Fruit fly (Drosophila melanogaster): ENCODE results near the gene mid.

mid gene

DNA sequence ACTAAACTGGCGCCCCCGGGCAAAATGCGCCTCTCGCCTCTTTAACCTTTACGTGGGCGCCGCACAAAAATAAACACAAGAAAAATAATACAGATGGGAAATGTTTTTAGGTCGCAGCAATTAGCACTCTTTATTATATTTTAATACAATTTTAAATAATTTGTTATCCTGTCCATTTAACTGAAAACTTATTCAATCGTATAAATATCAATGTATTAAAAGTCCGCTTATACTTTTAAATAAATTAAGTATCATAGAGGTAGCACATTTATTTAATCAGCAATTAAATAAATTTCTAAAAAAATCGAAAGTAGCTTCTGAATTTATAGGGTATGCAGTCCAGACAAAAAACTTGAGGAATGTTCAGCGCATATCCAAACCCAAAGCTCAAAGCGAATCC is 45.6 kb downstream of the mid start:
- TF ChIP-seq CG8301 (tag; optimal IDR thresholded peaks at IDR 0.05) (no peak), D1 (tag; optimal IDR thresholded peaks at IDR 0.05) (no peak), CG9948 (tag; optimal IDR thresholded peaks at IDR 0.05) (peak; percentile 10), CG8159 (tag; optimal IDR thresholded peaks at IDR 0.05) (peak; percentile 56), CG15710 (tag; optimal IDR thresholded peaks at IDR 0.05) (peak; percentile 27), CG17806 (tag; optimal IDR thresholded peaks at IDR 0.05) (peak; percentile 1)

DNA sequence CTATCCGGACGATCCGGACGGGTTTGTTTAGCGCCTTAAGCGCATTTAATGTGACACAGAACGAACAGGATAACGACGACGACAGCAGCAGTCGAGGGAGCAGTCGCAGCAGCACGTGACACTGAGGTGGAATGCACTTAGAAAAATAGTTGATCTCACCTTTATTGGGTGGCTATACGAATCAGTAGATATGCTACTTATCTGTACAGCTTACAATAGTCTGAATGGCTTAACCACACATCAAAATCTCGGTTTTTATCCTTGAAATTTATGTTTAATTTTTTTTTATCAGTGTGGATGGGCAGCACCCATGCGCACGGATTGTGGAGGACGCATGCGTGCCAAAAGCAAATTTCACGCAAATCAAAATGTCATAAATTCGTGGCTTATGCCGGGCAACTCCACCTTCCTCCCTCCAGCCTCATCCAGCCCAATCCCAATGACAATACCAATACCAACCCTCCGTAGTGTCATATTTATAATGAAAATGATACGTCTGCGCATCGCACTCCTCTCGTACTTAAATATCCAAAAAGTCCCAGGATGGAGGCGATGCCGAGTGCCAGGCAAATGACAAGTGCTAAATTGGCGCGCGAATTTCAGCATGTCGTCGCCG is 46.5 kb downstream of the mid start:
- no peak for TF ChIP-seq rn (GFP tag; IDR thresholded peaks at IDR 0.05)
- no peak for TF ChIP-seq Pif1B (GFP tag; optimal IDR thresholded peaks at IDR 0.05)
- peak; percentile 5 for TF ChIP-seq CG34367 (tag; optimal IDR thresholded peaks at IDR 0.05)
- no peak for TF ChIP-seq CG13204 (GFP tag; optimal IDR thresholded peaks at IDR 0.05)
- TF ChIP-seq fd96Ca (GFP tag; IDR thresholded peaks at IDR 0.05): peak; percentile 29; the same call in 1 of the 3 replicates
- no peak for TF ChIP-seq CG8301 (tag; optimal IDR thresholded peaks at IDR 0.05)
- no peak for TF ChIP-seq D1 (tag; optimal IDR thresholded peaks at IDR 0.05)
- TF ChIP-seq CG32121 (GFP tag; IDR thresholded peaks at IDR 0.05): no peak
- no peak for TF ChIP-seq CG14655 (GFP tag; optimal IDR thresholded peaks at IDR 0.05)
- peak; percentile 3 for TF ChIP-seq Snoo (tag; optimal IDR thresholded peaks at IDR 0.05)
- peak; percentile 54 for TF ChIP-seq Pif1A (GFP tag; optimal IDR thresholded peaks at IDR 0.05)
- TF ChIP-seq CG10348 (GFP tag; IDR thresholded peaks at IDR 0.05): no peak
- no peak for TF ChIP-seq CG15710 (tag; optimal IDR thresholded peaks at IDR 0.05)
- peak; percentile 36 for TF ChIP-seq CG8159 (tag; optimal IDR thresholded peaks at IDR 0.05)
- no peak for TF ChIP-seq gl (tag; optimal IDR thresholded peaks at IDR 0.05)
- TF ChIP-seq CG4496 (GFP tag; IDR thresholded peaks at IDR 0.05): no peak
- peak; percentile 8 for TF ChIP-seq CG9948 (tag; optimal IDR thresholded peaks at IDR 0.05)
- no peak for TF ChIP-seq CG12605 (GFP tag; IDR thresholded peaks at IDR 0.05)
- TF ChIP-seq EcR (GFP tag; optimal IDR thresholded peaks at IDR 0.05): no peak
- peak; percentile 2 for TF ChIP-seq CG17806 (tag; optimal IDR thresholded peaks at IDR 0.05)
- TF ChIP-seq Ets98B (GFP tag; IDR thresholded peaks at IDR 0.05): no peak

DNA sequence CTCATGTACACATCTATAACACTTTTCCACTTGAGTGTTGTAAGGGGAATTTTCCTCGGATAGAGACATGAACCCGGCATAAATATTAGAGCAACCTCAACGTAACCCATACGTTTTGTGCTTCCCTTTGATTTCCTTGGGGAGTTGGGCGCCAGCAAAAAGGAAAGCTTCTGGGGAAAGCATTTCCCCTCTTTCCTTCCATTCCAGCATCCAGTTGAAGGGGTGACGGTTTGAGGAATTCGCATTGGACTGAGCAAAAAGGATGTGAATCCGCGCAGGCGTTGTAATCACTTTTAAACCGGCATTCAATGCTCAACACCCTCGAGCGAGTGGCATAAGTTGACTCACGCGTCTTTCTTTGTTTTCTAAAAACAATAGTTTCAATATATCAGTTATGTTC is 53.5 kb downstream of the mid start:
- TF ChIP-seq Ets98B (GFP tag; IDR thresholded peaks at IDR 0.05) (no peak), CG8159 (tag; optimal IDR thresholded peaks at IDR 0.05) (no peak), Pif1B (GFP tag; optimal IDR thresholded peaks at IDR 0.05) (no peak), fd96Ca (GFP tag; IDR thresholded peaks at IDR 0.05) (no peak), CG13204 (GFP tag; optimal IDR thresholded peaks at IDR 0.05) (no peak), gl (tag; optimal IDR thresholded peaks at IDR 0.05) (no peak), CG32121 (GFP tag; IDR thresholded peaks at IDR 0.05) (no peak), CG15710 (tag; optimal IDR thresholded peaks at IDR 0.05) (no peak), CG4496 (GFP tag; IDR thresholded peaks at IDR 0.05) (no peak), EcR (GFP tag; optimal IDR thresholded peaks at IDR 0.05) (no peak), Pif1A (GFP tag; optimal IDR thresholded peaks at IDR 0.05) (no peak), CG34367 (tag; optimal IDR thresholded peaks at IDR 0.05) (no peak), CG10348 (GFP tag; IDR thresholded peaks at IDR 0.05) (no peak)

Measured in whole organism, pupa.